Fruit fly (Drosophila melanogaster) S2 (cell line): ENCODE data around the gene CG34039.
A peak's percentile ranks its signal among the peaks of the same experiment; 100 is the strongest.

Experiments used
- CG8478 ChIP-seq: fragments of >200 bp; optimal IDR thresholded peaks from 2 replicates; lab custom pipeline; 2018
- CTCF ChIP-seq, 2 experiments: fragments of >200 bp; optimal IDR thresholded peaks; 2 replicates each; lab custom pipeline; 2018

The CG34039 gene

DNA sequence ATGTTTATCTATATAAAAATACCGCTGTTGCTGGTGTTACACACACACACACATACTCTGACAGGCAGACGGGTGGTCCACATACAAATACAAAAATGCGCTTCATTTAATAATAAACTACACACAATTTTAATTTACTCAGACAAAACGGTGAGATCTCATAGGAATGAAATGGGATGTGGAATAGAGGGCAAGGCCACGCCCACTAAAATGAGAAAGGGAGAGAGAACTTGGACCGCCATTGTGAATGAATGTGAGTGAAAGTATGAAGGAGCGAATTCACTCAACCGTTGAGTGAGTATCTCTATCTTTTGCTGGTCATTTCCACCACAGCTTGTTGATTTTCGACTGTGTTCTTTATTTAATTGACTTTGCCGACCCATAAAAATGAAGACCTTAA is 40.8 kb downstream of the CG34039 start:
- TF ChIP-seq CG8478 (lab: Kevin White, UChicago): no peak
- no peak for TF ChIP-seq CTCF (optimal IDR thresholded peaks at IDR 0.05; lab: Kevin White, UChicago)

DNA sequence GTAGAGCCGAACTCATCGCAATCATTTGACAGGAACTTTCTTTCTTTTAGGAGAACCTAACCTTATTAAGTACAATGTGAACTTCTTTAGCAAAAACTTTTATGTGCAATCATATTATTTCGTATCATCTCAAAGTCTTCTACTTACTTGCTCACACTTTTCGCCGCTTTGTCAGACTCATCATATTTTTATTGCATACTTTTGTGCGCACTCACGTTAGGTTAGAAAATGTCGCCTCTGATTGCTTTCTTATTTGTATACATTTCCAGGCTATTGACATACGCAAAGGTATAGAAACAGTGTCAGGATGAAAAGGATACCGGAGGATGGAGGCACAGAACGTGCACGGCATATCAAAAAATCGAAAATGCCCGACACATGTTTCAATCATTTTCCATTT is 43.4 kb downstream of the CG34039 start:
- TF ChIP-seq CG8478 (lab: Kevin White, UChicago) (no peak), CTCF (optimal IDR thresholded peaks at IDR 0.05; lab: Kevin White, UChicago) (peak; percentile 69 to 72)

dm6 chr3L:14605291-14605690 is 45.5 kb downstream of the CG34039 start:
- no peak for TF ChIP-seq CG8478 (lab: Kevin White, UChicago)

dm6 chr3L:14607620-14608019 is 47.8 kb downstream of the CG34039 start:
- TF ChIP-seq CTCF (optimal IDR thresholded peaks at IDR 0.05; lab: Kevin White, UChicago): peak; percentile 69 to 88
- no peak for TF ChIP-seq CG8478 (lab: Kevin White, UChicago)

- no peak for TF ChIP-seq CTCF (optimal IDR thresholded peaks at IDR 0.05; lab: Kevin White, UChicago)
- TF ChIP-seq CG8478 (lab: Kevin White, UChicago): no peak
These were observed 49.4 kb downstream of the CG34039 start for dm6 chr3L:14609138-14609729.

dm6 chr3L:14610458-14610857 is 50.7 kb downstream of the CG34039 start:
- TF ChIP-seq CTCF (optimal IDR thresholded peaks at IDR 0.05; lab: Kevin White, UChicago) (no peak), CG8478 (lab: Kevin White, UChicago) (no peak)

DNA sequence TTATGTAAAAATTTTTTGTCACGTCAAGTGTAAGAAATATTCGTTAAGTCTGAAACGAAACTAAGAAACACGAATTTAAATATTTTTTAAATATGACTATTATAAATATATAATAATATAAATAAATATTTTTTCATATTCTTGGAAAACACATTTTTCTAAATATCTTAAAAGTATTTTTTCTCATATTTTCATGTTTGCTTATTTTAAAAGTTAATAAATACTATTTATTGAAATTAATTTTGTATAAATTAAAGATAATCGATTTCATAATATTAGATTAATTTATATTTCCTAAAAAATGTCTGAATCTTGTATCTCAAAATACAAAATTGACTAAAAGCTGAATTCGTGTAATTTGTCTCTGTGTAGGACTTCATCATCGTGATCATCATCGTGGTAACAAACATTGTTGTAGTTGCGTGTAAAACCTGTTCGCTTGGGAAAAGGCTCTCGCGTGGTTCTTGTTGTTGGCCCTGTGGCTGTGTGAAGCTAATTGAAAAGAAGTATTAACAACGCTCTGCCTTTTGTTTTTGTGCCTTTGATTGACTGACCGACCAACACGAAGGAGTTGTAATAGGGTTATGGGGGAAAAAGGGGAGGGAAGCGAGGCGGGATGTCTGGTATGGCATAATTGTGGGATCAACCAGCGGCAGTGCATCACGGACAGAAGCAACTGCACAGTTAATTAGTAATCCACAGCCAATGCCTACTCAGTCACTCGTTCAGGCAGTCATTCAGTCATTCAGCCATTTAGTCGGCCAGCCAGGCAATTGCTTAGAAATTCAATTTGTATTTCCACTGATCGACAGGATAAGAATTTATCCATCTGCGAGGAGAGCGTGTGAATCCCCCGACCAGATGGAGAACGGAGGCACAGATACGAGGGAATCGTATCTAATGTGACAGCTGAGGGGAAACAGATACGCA is 51.9 kb downstream of the CG34039 start:
- TF ChIP-seq CG8478 (lab: Kevin White, UChicago) (no peak), CTCF (optimal IDR thresholded peaks at IDR 0.05; lab: Kevin White, UChicago) (no peak)
